Fruit fly (Drosophila melanogaster) whole organism, pupa: Measurements from ENCODE around the gene CG31300.

Experiments used
- CG10348 ChIP-seq: fragments of 200-800 bp; sonication (Bioruptor generic); IDR thresholded peaks from 2 replicates; pipeline ENCODE4 v1.3.6; 2022; ENCODE audit warnings: missing biosample characterization, missing genetic modification characterization
- CG12605 ChIP-seq: fragments of 200-800 bp; sonication (Bioruptor generic); IDR thresholded peaks from 2 replicates; pipeline ENCODE4 v1.3.6; 2022; ENCODE audit warnings: missing biosample characterization, missing genetic modification characterization
- CG13204 ChIP-seq: fragments of 200-800 bp; sonication (Bioruptor generic); optimal IDR thresholded peaks from 2 replicates; lab custom pipeline; 2018; ENCODE audit warnings: missing biosample characterization, mild to moderate bottlenecking, missing genetic modification characterization, moderate library complexity
- CG14655 ChIP-seq: fragments of 200-800 bp; sonication (Bioruptor generic); optimal IDR thresholded peaks from 3 replicates; lab custom pipeline; 2017; ENCODE audit warnings: mild to moderate bottlenecking, missing biosample characterization, missing genetic modification reagents, missing genetic modification characterization
- CG15710 ChIP-seq: fragments of 200-800 bp; sonication (Bioruptor generic); optimal IDR thresholded peaks from 2 replicates; lab custom pipeline; 2018; ENCODE audit warnings: missing biosample characterization, mild to moderate bottlenecking, missing genetic modification characterization, moderate library complexity
- CG17806 ChIP-seq: fragments of 200-800 bp; sonication (Bioruptor generic); optimal IDR thresholded peaks from 2 replicates; lab custom pipeline; 2018; ENCODE audit warnings: missing biosample characterization, mild to moderate bottlenecking, missing genetic modification characterization, moderate library complexity
- CG32121 ChIP-seq: fragments of 200-800 bp; sonication (Bioruptor generic); IDR thresholded peaks from 2 replicates; pipeline ENCODE4 v1.3.6; 2022; ENCODE audit warnings: missing biosample characterization, missing genetic modification characterization
- CG34367 ChIP-seq: fragments of 200-800 bp; sonication (Bioruptor generic); optimal IDR thresholded peaks from 2 replicates; lab custom pipeline; 2018; ENCODE audit warnings: missing biosample characterization, mild to moderate bottlenecking, missing genetic modification characterization
- CG4496 ChIP-seq: fragments of 200-800 bp; sonication (Bioruptor generic); IDR thresholded peaks from 3 replicates; pipeline ENCODE4 v1.3.6; 2022; ENCODE audit warnings: missing biosample characterization, missing genetic modification characterization
- CG8159 ChIP-seq: fragments of 200-800 bp; sonication (Bioruptor generic); optimal IDR thresholded peaks from 3 replicates; lab custom pipeline; 2018; ENCODE audit warnings: missing biosample characterization, mild to moderate bottlenecking, missing genetic modification characterization, moderate library complexity
- CG8301 ChIP-seq: fragments of 200-800 bp; sonication (Bioruptor generic); optimal IDR thresholded peaks from 2 replicates; lab custom pipeline; 2018; ENCODE audit warnings: missing biosample characterization, mild to moderate bottlenecking, missing genetic modification characterization
- CG9948 ChIP-seq: fragments of 200-800 bp; sonication (Bioruptor generic); optimal IDR thresholded peaks from 2 replicates; lab custom pipeline; 2018; ENCODE audit warnings: missing biosample characterization, mild to moderate bottlenecking, missing genetic modification characterization, moderate library complexity
- D1 ChIP-seq: fragments of 200-800 bp; sonication (Bioruptor generic); optimal IDR thresholded peaks from 2 replicates; lab custom pipeline; 2018; ENCODE audit warnings: missing biosample characterization, mild to moderate bottlenecking, missing genetic modification characterization, moderate library complexity
- EcR ChIP-seq: fragments of 200-800 bp; sonication (Bioruptor generic); optimal IDR thresholded peaks from 3 replicates; lab custom pipeline; 2019; ENCODE audit warnings: missing biosample characterization, missing genetic modification characterization, mild to moderate bottlenecking, moderate library complexity, missing genetic modification reagents
- Ets98B ChIP-seq: fragments of 200-800 bp; sonication (Bioruptor generic); IDR thresholded peaks from 2 replicates; pipeline ENCODE4 v1.3.6; 2022; ENCODE audit warnings: missing biosample characterization, missing genetic modification characterization
- Pif1A ChIP-seq: fragments of 200-800 bp; sonication (Bioruptor generic); optimal IDR thresholded peaks from 3 replicates; lab custom pipeline; 2016; ENCODE audit warnings: missing biosample characterization, missing genetic modification characterization
- Pif1B ChIP-seq: fragments of 200-800 bp; sonication (Bioruptor generic); optimal IDR thresholded peaks from 3 replicates; lab custom pipeline; 2016; ENCODE audit warnings: missing biosample characterization, missing genetic modification characterization
- Snoo ChIP-seq: fragments of 200-800 bp; sonication (Bioruptor generic); optimal IDR thresholded peaks from 3 replicates; lab custom pipeline; 2017; ENCODE audit warnings: missing biosample characterization, mild to moderate bottlenecking, missing genetic modification characterization, inconsistent platforms
- fd96Ca ChIP-seq: fragments of 200-800 bp; sonication (Bioruptor generic); IDR thresholded peaks from 3 replicates; pipeline ENCODE4 v1.3.6; 2022; ENCODE audit warnings: missing biosample characterization, missing genetic modification characterization
- gl ChIP-seq: fragments of 200-800 bp; sonication (Bioruptor generic); optimal IDR thresholded peaks from 2 replicates; lab custom pipeline; 2018; ENCODE audit warnings: missing biosample characterization, mild to moderate bottlenecking, missing genetic modification characterization
- rn ChIP-seq: fragments of 200-800 bp; sonication (Bioruptor generic); IDR thresholded peaks from 2 replicates; pipeline ENCODE4 v1.3.6; 2022; ENCODE audit warnings: missing biosample characterization, missing genetic modification characterization

Gene CG31300

dm6 chr3R:25283209-25283670 is at the start of gene CG31300:
TSS of gene CG31300 (plus strand) at chr3R:25283620.
- TF ChIP-seq CG14655 (GFP tag; lab: Kevin White, UChicago) (no peak), fd96Ca (no peak), D1 (tag; lab: Kevin White, UChicago) (no peak), CG15710 (tag; lab: Kevin White, UChicago) (no peak), CG12605 (GFP tag; lab: Robert Waterston, UW) (no peak), CG9948 (tag; lab: Kevin White, UChicago) (no peak), CG4496 (no peak), CG8301 (tag; lab: Kevin White, UChicago) (no peak), CG34367 (tag; lab: Kevin White, UChicago) (no peak), gl (no peak)

- TF ChIP-seq Snoo (tag; lab: Kevin White, UChicago): no peak
- no peak for TF ChIP-seq CG12605 (GFP tag; lab: Robert Waterston, UW)
- TF ChIP-seq CG13204: no peak
- no peak for TF ChIP-seq CG8159 (tag; lab: Kevin White, UChicago)
- TF ChIP-seq fd96Ca: no peak
- no peak for TF ChIP-seq EcR (GFP tag; lab: Kevin White, UChicago)
- no peak for TF ChIP-seq CG10348
Observed at dm6 chr3R:25235362-25235761, 48.1 kb upstream of the CG31300 start, which contains the start of gene Sil1. TSS of gene Sil1 (minus strand) at chr3R:25235529.

dm6 chr3R:25236121-25236520 is 47.3 kb upstream of the CG31300 start:
- TF ChIP-seq CG14655 (GFP tag; lab: Kevin White, UChicago) (no peak), CG10348 (no peak), CG17806 (no peak), rn (no peak), CG32121 (GFP tag; lab: Robert Waterston, UW) (no peak), Ets98B (GFP tag; lab: Robert Waterston, UW) (no peak), D1 (tag; lab: Kevin White, UChicago) (no peak), gl (no peak), fd96Ca (no peak), CG13204 (no peak), CG12605 (GFP tag; lab: Robert Waterston, UW) (no peak), CG8301 (tag; lab: Kevin White, UChicago) (no peak), CG34367 (tag; lab: Kevin White, UChicago) (no peak), Pif1A (no peak), Pif1B (GFP tag; lab: Kevin White, UChicago) (no peak), CG9948 (tag; lab: Kevin White, UChicago) (no peak), Snoo (tag; lab: Kevin White, UChicago) (no peak), CG4496 (no peak), EcR (GFP tag; lab: Kevin White, UChicago) (no peak), CG8159 (tag; lab: Kevin White, UChicago) (no peak)

- TF ChIP-seq EcR (GFP tag; lab: Kevin White, UChicago): peak; percentile 81
- no peak for TF ChIP-seq rn
Observed at dm6 chr3R:25237314-25237713, 46.1 kb upstream of the CG31300 start, which contains the start of gene Jhbp7. TSS of gene Jhbp7 (plus strand) at chr3R:25237614.

dm6 chr3R:25238771-25239700 is 44.4 kb upstream of the CG31300 start:
- TF ChIP-seq Pif1B (GFP tag; lab: Kevin White, UChicago) (no peak), CG9948 (tag; lab: Kevin White, UChicago) (peak; percentile 33), CG34367 (tag; lab: Kevin White, UChicago) (peak; percentile 11), Pif1A (no peak), gl (no peak), fd96Ca (no peak), CG32121 (GFP tag; lab: Robert Waterston, UW) (no peak), CG17806 (peak; percentile 3), Ets98B (GFP tag; lab: Robert Waterston, UW) (no peak), EcR (GFP tag; lab: Kevin White, UChicago) (peak; percentile 94), CG15710 (tag; lab: Kevin White, UChicago) (peak; percentile 22), CG8301 (tag; lab: Kevin White, UChicago) (no peak), CG8159 (tag; lab: Kevin White, UChicago) (peak; percentile 60)

dm6 chr3R:25239880-25240279 is 43.5 kb upstream of the CG31300 start, which contains the start of gene to:
TSS of gene to (plus strand) at chr3R:25240180.
- TF ChIP-seq Pif1A (no peak), CG17806 (no peak), EcR (GFP tag; lab: Kevin White, UChicago) (no peak), CG8301 (tag; lab: Kevin White, UChicago) (no peak), CG9948 (tag; lab: Kevin White, UChicago) (no peak)
